Fruit fly (Drosophila melanogaster): Measurements from ENCODE around the gene CG18599.

Gene CG18599

DNA sequence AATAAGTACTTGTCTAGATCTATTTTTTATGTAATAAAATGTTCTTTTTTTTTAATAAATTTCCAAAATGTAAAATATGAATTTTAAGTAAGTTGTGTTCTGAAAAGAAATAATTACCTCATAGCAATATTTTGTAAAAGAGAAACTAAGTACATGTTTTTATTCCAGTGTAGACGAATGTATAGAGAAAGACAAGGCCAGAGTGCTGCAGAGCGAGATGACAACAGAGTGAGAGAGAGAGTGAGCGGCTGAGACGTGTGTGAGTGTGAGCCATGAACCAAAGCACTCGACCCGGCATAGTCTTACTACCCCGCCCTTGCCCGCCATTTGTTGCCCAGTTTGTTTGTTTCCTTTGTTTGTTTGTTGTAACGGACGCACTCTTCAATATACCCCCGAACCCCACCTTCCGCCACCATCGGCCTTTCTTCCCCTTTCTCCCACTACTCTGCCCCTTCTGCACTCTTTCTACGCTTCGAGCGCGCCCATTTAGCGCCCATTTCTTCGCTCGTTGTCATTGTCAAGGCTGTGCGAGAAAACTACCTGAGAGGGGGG, 43.9 kb downstream of the CG18599 start (continued):
- TF ChIP-seq fd3F (GFP tag; optimal IDR thresholded peaks at IDR 0.05) = no peak
- peak; percentile 50 for TF ChIP-seq CG13775 (GFP tag; optimal IDR thresholded peaks at IDR 0.05)
- no peak for TF ChIP-seq GATAe (GFP tag; conservative IDR thresholded peaks at IDR 0.05)
- no peak for TF ChIP-seq Ravus (GFP tag; IDR thresholded peaks at IDR 0.05)
- TF ChIP-seq Med (GFP tag) = peak; percentile 91
- TF ChIP-seq CG18599 (GFP tag; optimal IDR thresholded peaks at IDR 0.05) = peak; percentile 74
- TF ChIP-seq tna (GFP tag; IDR thresholded peaks at IDR 0.05; ENCODE audit: partially characterized antibody) = 0 out of 2 replicates have a peak, but pooled peaks have one; percentile 36
- TF ChIP-seq ato (GFP tag; IDR thresholded peaks at IDR 0.05; ENCODE audit: partially characterized antibody) = 0 out of 2 replicates have a peak, but pooled peaks have one; percentile 41
- peak; percentile 81 for TF ChIP-seq vvl (GFP tag; IDR thresholded peaks at IDR 0.05)
- TF ChIP-seq CG34224 (GFP tag; IDR thresholded peaks at IDR 0.05; ENCODE audit: partially characterized antibody) = no peak
- peak; percentile 39 for TF ChIP-seq CG4328 (GFP tag; optimal IDR thresholded peaks at IDR 0.05)
- peak; percentile 79 for TF ChIP-seq CG12071 (GFP tag; optimal IDR thresholded peaks at IDR 0.05)
- TF ChIP-seq CG2199 (GFP tag; IDR thresholded peaks at IDR 0.05) = 0 out of 3 replicates have a peak, but pooled peaks have one; percentile 63
- peak; percentile 53; the same call in 1 of the 2 replicates for TF ChIP-seq bbx (GFP tag; IDR thresholded peaks at IDR 0.05; ENCODE audit: partially characterized antibody)
- TF ChIP-seq Asciz (GFP tag; optimal IDR thresholded peaks at IDR 0.05) = peak; percentile 77
- TF ChIP-seq Gug (GFP tag; IDR thresholded peaks at IDR 0.05) = no peak; the same call in 3 of the 4 replicates
- TF ChIP-seq CG11560 (tag; IDR thresholded peaks at IDR 0.05) = 0 out of 3 replicates have a peak, but pooled peaks have one; percentile 36
- TF ChIP-seq pros (GFP tag; optimal IDR thresholded peaks at IDR 0.05) = peak; percentile 68
- TF ChIP-seq grau (tag; optimal IDR thresholded peaks at IDR 0.05) = peak; percentile 75
- TF ChIP-seq CG12299 (tag; optimal IDR thresholded peaks at IDR 0.05) = no peak
- TF ChIP-seq Abd-B (GFP tag; optimal IDR thresholded peaks at IDR 0.05) = peak; percentile 10
- 0 out of 2 replicates have a peak, but pooled peaks have one; percentile 14 for TF ChIP-seq nerfin-2 (GFP tag; IDR thresholded peaks at IDR 0.05; ENCODE audit: partially characterized antibody)
- no peak for TF ChIP-seq CG34376 (GFP tag; optimal IDR thresholded peaks at IDR 0.05)
- no peak for TF ChIP-seq kah (GFP tag; optimal IDR thresholded peaks at IDR 0.05)
- peak; percentile 56; the same call in 1 of the 2 replicates for TF ChIP-seq MBD-R2 (GFP tag; IDR thresholded peaks at IDR 0.05)
- TF ChIP-seq HmgD (GFP tag; optimal IDR thresholded peaks at IDR 0.05) = no peak
- TF ChIP-seq Oaz (GFP tag; IDR thresholded peaks at IDR 0.05) = no peak
- no peak for TF ChIP-seq Atf3 (GFP tag; optimal IDR thresholded peaks at IDR 0.05)
- TF ChIP-seq crp (GFP tag; optimal IDR thresholded peaks at IDR 0.05) = no peak
- peak; percentile 54 for TF ChIP-seq CG17802 (tag; optimal IDR thresholded peaks at IDR 0.05)
- peak; percentile 44 for TF ChIP-seq CG17186 (GFP tag; optimal IDR thresholded peaks at IDR 0.05)
- TF ChIP-seq CG10209 (GFP tag; optimal IDR thresholded peaks at IDR 0.05) = peak; percentile 48
- TF ChIP-seq CG4282 (GFP tag; optimal IDR thresholded peaks at IDR 0.05) = no peak
- no peak for TF ChIP-seq ssp (GFP tag; IDR thresholded peaks at IDR 0.05)
- no peak for TF ChIP-seq Dbx (GFP tag; IDR thresholded peaks at IDR 0.05)
- peak; percentile 54 for TF ChIP-seq CG4707 (GFP tag; optimal IDR thresholded peaks at IDR 0.05)
- no peak for TF ChIP-seq sim (GFP tag; IDR thresholded peaks at IDR 0.05)
- 0 out of 2 replicates have a peak, but pooled peaks have one; percentile 36 for TF ChIP-seq dati (GFP tag; IDR thresholded peaks at IDR 0.05)
- TF ChIP-seq bowl (GFP tag; IDR thresholded peaks at IDR 0.05) = no peak
- TF ChIP-seq CG10654 (GFP tag; optimal IDR thresholded peaks at IDR 0.05) = peak; percentile 45
- no peak for TF ChIP-seq CG6791 (GFP tag; IDR thresholded peaks at IDR 0.05; ENCODE audit: partially characterized antibody)
- TF ChIP-seq CG12391 (tag; optimal IDR thresholded peaks at IDR 0.05) = peak; percentile 81
- no peak for TF ChIP-seq CG1602 (GFP tag; optimal IDR thresholded peaks at IDR 0.05)
- peak; percentile 36; the same call in 1 of the 2 replicates for TF ChIP-seq E2f2 (GFP tag; IDR thresholded peaks at IDR 0.05)
- TF ChIP-seq Jarid2 (GFP tag; optimal IDR thresholded peaks at IDR 0.05) = peak; percentile 33
- TF ChIP-seq sr (GFP tag; IDR thresholded peaks at IDR 0.05) = peak; percentile 30; the same call in 1 of the 3 replicates
- peak; percentile 25 for TF ChIP-seq CG1647 (GFP tag; optimal IDR thresholded peaks at IDR 0.05)
- TF ChIP-seq chif (GFP tag; optimal IDR thresholded peaks at IDR 0.05) = peak in 1 of 2 experiments; percentile 2
- peak; percentile 65 for TF ChIP-seq Xrp1 (GFP tag; IDR thresholded peaks at IDR 0.05)

Measured in whole organism, embryonic.